Fruit fly (Drosophila melanogaster) whole organism, prepupa: Measurements from ENCODE around the gene pyd.

Source experiments
- Blimp-1 ChIP-seq: fragments of 200-800 bp; sonication (Bioruptor generic); optimal IDR thresholded peaks from 3 replicates; lab custom pipeline; 2017; ENCODE audit warnings: missing biosample characterization, missing genetic modification characterization, mild to moderate bottlenecking, moderate library complexity, missing genetic modification reagents
- CG10631 ChIP-seq: fragments of 200-800 bp; sonication (Bioruptor generic); optimal IDR thresholded peaks from 2 replicates; lab custom pipeline; 2016; ENCODE audit warnings: missing biosample characterization, missing genetic modification characterization
- CG10669 ChIP-seq: fragments of 200-800 bp; sonication (Bioruptor generic); optimal IDR thresholded peaks from 3 replicates; lab custom pipeline; 2018; ENCODE audit warnings: missing biosample characterization, mild to moderate bottlenecking, missing genetic modification characterization, moderate library complexity
- CG11762 ChIP-seq: fragments of 200-800 bp; sonication (Bioruptor generic); optimal IDR thresholded peaks from 3 replicates; lab custom pipeline; 2016; ENCODE audit warnings: missing biosample characterization, missing genetic modification characterization; ENCODE audit not compliant: insufficient read depth
- CG15336 ChIP-seq: fragments of 200-800 bp; sonication (Bioruptor generic); IDR thresholded peaks from 2 replicates; pipeline ENCODE4 v1.3.6; 2022; ENCODE audit warnings: missing biosample characterization, missing genetic modification characterization
- CG16779 ChIP-seq: fragments of 200-800 bp; sonication (Bioruptor generic); optimal IDR thresholded peaks from 3 replicates; lab custom pipeline; 2017; ENCODE audit warnings: missing biosample characterization, mild to moderate bottlenecking, missing genetic modification characterization
- CG31627 ChIP-seq: fragments of 200-800 bp; sonication (Bioruptor generic); optimal IDR thresholded peaks from 3 replicates; lab custom pipeline; 2016; ENCODE audit warnings: missing biosample characterization, missing genetic modification characterization
- CG32006 ChIP-seq: fragments of 200-800 bp; sonication (Bioruptor generic); optimal IDR thresholded peaks from 3 replicates; lab custom pipeline; 2017; ENCODE audit warnings: missing biosample characterization, mild to moderate bottlenecking, missing genetic modification characterization
- CG34406 ChIP-seq: fragments of 200-800 bp; sonication (Bioruptor generic); optimal IDR thresholded peaks from 3 replicates; lab custom pipeline; 2016; ENCODE audit warnings: missing biosample characterization, missing genetic modification characterization
- CG3919 ChIP-seq: fragments of 200-800 bp; sonication (Bioruptor generic); optimal IDR thresholded peaks from 3 replicates; lab custom pipeline; 2016; ENCODE audit warnings: missing biosample characterization, missing genetic modification characterization
- CG6276 ChIP-seq: fragments of 200-800 bp; sonication (Bioruptor generic); optimal IDR thresholded peaks from 2 replicates; lab custom pipeline; 2017; ENCODE audit warnings: missing biosample characterization, mild to moderate bottlenecking, missing genetic modification characterization
- CG6808 ChIP-seq: fragments of 200-800 bp; sonication (Bioruptor generic); optimal IDR thresholded peaks from 3 replicates; lab custom pipeline; 2017; ENCODE audit warnings: missing biosample characterization, missing genetic modification characterization, mild to moderate bottlenecking, moderate library complexity, missing genetic modification reagents
- CG7368 ChIP-seq: fragments of 200-800 bp; sonication (Bioruptor generic); optimal IDR thresholded peaks from 3 replicates; lab custom pipeline; 2016; ENCODE audit warnings: missing biosample characterization, missing genetic modification characterization
- CG8119 ChIP-seq: fragments of 200-800 bp; sonication (Bioruptor generic); IDR thresholded peaks from 3 replicates; pipeline ENCODE4 v1.3.6; 2022; ENCODE audit warnings: missing biosample characterization, missing genetic modification characterization
- CG8319 ChIP-seq: fragments of 200-800 bp; sonication (Bioruptor generic); optimal IDR thresholded peaks from 3 replicates; lab custom pipeline; 2016; ENCODE audit warnings: missing biosample characterization, missing genetic modification characterization
- CG9139 ChIP-seq: fragments of 200-800 bp; sonication (Bioruptor generic); optimal IDR thresholded peaks from 3 replicates; lab custom pipeline; 2017; ENCODE audit warnings: missing biosample characterization, mild to moderate bottlenecking, missing genetic modification characterization
- Eip78C ChIP-seq: fragments of 200-800 bp; sonication (Bioruptor generic); peaks from one replicate; lab custom pipeline; 2016; ENCODE audit warnings: missing biosample characterization, missing genetic modification characterization
- Ets21C ChIP-seq: fragments of 200-800 bp; sonication (Bioruptor generic); optimal IDR thresholded peaks from 3 replicates; lab custom pipeline; 2016; ENCODE audit warnings: missing biosample characterization, missing genetic modification characterization
- Ets96B ChIP-seq: fragments of 200-800 bp; optimal IDR thresholded peaks from 2 replicates; lab custom pipeline; 2019; ENCODE audit warnings: missing biosample characterization, mild to moderate bottlenecking, missing genetic modification characterization, moderate library complexity
- Gug ChIP-seq: fragments of 200-800 bp; sonication (Bioruptor generic); IDR thresholded peaks from 2 replicates; pipeline ENCODE4 v1.3.6; 2022; ENCODE audit warnings: missing biosample characterization, missing genetic modification characterization
- Hr39 ChIP-seq: fragments of 200-800 bp; sonication (Bioruptor generic); optimal IDR thresholded peaks from 2 replicates; lab custom pipeline; 2016; ENCODE audit warnings: missing biosample characterization, missing genetic modification characterization
- Met ChIP-seq: fragments of 200-800 bp; sonication (Bioruptor generic); optimal IDR thresholded peaks from 3 replicates; lab custom pipeline; 2016; ENCODE audit warnings: missing biosample characterization, missing genetic modification characterization
- OdsH ChIP-seq: fragments of 200-800 bp; sonication (Bioruptor generic); optimal IDR thresholded peaks from 3 replicates; lab custom pipeline; 2016; ENCODE audit warnings: missing biosample characterization, missing genetic modification characterization
- Smox ChIP-seq: fragments of 200-800 bp; sonication (Bioruptor generic); optimal IDR thresholded peaks from 3 replicates; lab custom pipeline; 2016; ENCODE audit warnings: missing biosample characterization, missing genetic modification characterization
- Sox14 ChIP-seq: fragments of 200-800 bp; sonication (Bioruptor generic); optimal IDR thresholded peaks from 3 replicates; lab custom pipeline; 2016; ENCODE audit warnings: missing biosample characterization, missing genetic modification characterization
- Sox15 ChIP-seq: fragments of 200-800 bp; sonication (Bioruptor generic); optimal IDR thresholded peaks from 3 replicates; lab custom pipeline; 2016; ENCODE audit warnings: missing biosample characterization, missing genetic modification characterization
- acj6 ChIP-seq: fragments of 200-800 bp; sonication (Bioruptor generic); optimal IDR thresholded peaks from 3 replicates; lab custom pipeline; 2016; ENCODE audit warnings: missing biosample characterization, missing genetic modification characterization
- cyc ChIP-seq: fragments of 200-800 bp; sonication (Bioruptor generic); optimal IDR thresholded peaks from 3 replicates; lab custom pipeline; 2016; ENCODE audit warnings: missing biosample characterization, missing genetic modification characterization
- dac ChIP-seq: fragments of 200-800 bp; sonication (Bioruptor generic); optimal IDR thresholded peaks from 2 replicates; lab custom pipeline; 2017; ENCODE audit warnings: missing biosample characterization, mild to moderate bottlenecking, missing genetic modification characterization
- eg ChIP-seq: fragments of 200-800 bp; sonication (Bioruptor generic); IDR thresholded peaks from 3 replicates; pipeline ENCODE4 v1.3.6; 2022; ENCODE audit warnings: missing biosample characterization, missing genetic modification characterization
- esn ChIP-seq: fragments of 200-800 bp; sonication (Bioruptor generic); optimal IDR thresholded peaks from 2 replicates; lab custom pipeline; 2016; ENCODE audit warnings: missing biosample characterization, mild to moderate bottlenecking, missing genetic modification characterization, moderate library complexity
- fkh ChIP-seq: fragments of 200-800 bp; sonication (Bioruptor generic); optimal IDR thresholded peaks from 3 replicates; lab custom pipeline; 2017; ENCODE audit warnings: missing biosample characterization, mild to moderate bottlenecking, missing genetic modification characterization, moderate library complexity
- lz ChIP-seq: fragments of 200-800 bp; sonication (Bioruptor generic); optimal IDR thresholded peaks from 3 replicates; lab custom pipeline; 2016; ENCODE audit warnings: missing biosample characterization, missing genetic modification characterization
- net ChIP-seq: fragments of 200-800 bp; sonication (Bioruptor generic); optimal IDR thresholded peaks from 3 replicates; lab custom pipeline; 2016; ENCODE audit warnings: missing biosample characterization, missing genetic modification characterization
- spab ChIP-seq: fragments of 200-800 bp; sonication (Bioruptor generic); optimal IDR thresholded peaks from 2 replicates; lab custom pipeline; 2017; ENCODE audit warnings: missing biosample characterization, mild to moderate bottlenecking, missing genetic modification characterization, missing genetic modification reagents
- ss ChIP-seq, 2 experiments: fragments of 200-800 bp; sonication (Bioruptor generic); optimal IDR thresholded peaks; 2 replicates in 1 of 2; 3 replicates in 1 of 2; lab custom pipeline; 2017 to 2018; ENCODE audit warnings: mild to moderate bottlenecking in 2 of 2, missing biosample characterization in 2 of 2, missing genetic modification characterization in 2 of 2, moderate library complexity in 1 of 2
- svp ChIP-seq: fragments of 200-800 bp; sonication (Bioruptor generic); peaks from one replicate; lab custom pipeline; 2016; ENCODE audit warnings: missing biosample characterization, missing genetic modification characterization
- topi ChIP-seq: fragments of 200-800 bp; sonication (Bioruptor generic); optimal IDR thresholded peaks from 3 replicates; lab custom pipeline; 2016; ENCODE audit warnings: missing biosample characterization, missing genetic modification characterization

pyd gene

DNA sequence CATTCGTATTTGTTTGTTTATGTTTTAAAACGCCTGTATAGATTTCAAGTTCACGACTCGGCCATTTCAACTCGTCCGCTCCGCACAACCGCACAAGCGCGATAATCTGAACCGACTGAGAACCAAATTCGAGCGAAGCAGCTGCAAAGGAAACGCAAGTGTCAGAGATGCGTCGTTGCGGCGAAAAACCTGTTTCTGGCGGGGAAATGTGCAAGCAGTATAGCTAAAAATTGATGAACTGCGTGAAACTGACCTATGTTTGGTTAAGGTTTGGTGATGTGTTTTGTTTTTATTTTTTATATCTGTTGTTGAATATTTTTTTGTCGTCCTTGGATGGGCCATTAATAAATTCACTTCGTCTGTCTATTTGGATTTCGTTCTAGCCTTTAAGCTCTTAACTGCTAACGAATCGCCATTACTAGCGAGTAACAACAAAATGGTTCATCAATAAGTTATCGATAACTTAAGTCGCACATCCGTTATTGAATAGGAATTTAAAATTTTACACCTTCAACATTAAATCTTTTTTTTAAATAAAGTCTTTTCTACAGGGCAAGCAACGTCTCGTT lies at the start of gene pyd (continued):
- peak; percentile 54 for TF ChIP-seq CG3919 (GFP tag; lab: Kevin White, UChicago)
- peak; percentile 48 for TF ChIP-seq Sox14 (GFP tag; lab: Kevin White, UChicago)
- TF ChIP-seq CG7368 (GFP tag; lab: Kevin White, UChicago): no peak
- peak; percentile 18 for TF ChIP-seq Blimp-1 (GFP tag; lab: Kevin White, UChicago)
- peak; percentile 24 for TF ChIP-seq spab
- peak; percentile 19 for TF ChIP-seq topi (GFP tag; lab: Kevin White, UChicago)
- TF ChIP-seq CG15336 (GFP tag; lab: Robert Waterston, UW): peak; percentile 35; the same call in 1 of the 2 replicates
- peak; percentile 36 for TF ChIP-seq acj6 (GFP tag; lab: Kevin White, UChicago)
- peak; percentile 90 for TF ChIP-seq Eip78C

- TF ChIP-seq eg (GFP tag; lab: Robert Waterston, UW): peak; percentile 58; the same call in 2 of the 3 replicates
- peak; percentile 20 for TF ChIP-seq CG6276 (GFP tag; lab: Kevin White, UChicago)
- no peak for TF ChIP-seq CG34406 (GFP tag; lab: Kevin White, UChicago)
- peak in 1 of 2 experiments; percentile 40 for TF ChIP-seq ss (GFP tag; optimal IDR thresholded peaks at IDR 0.05; lab: Kevin White, UChicago)
- peak; percentile 34 for TF ChIP-seq CG16779 (tag; lab: Kevin White, UChicago)
- TF ChIP-seq Gug (GFP tag; lab: Robert Waterston, UW): no peak
- peak; percentile 43 for TF ChIP-seq Eip78C
Observed at dm6 chr3R:8980776-8981165, 49.1 kb upstream of the pyd start, which contains the start of gene CAHbeta. Gene CAHbeta (plus strand): TSS chr3R:8980860.

DNA sequence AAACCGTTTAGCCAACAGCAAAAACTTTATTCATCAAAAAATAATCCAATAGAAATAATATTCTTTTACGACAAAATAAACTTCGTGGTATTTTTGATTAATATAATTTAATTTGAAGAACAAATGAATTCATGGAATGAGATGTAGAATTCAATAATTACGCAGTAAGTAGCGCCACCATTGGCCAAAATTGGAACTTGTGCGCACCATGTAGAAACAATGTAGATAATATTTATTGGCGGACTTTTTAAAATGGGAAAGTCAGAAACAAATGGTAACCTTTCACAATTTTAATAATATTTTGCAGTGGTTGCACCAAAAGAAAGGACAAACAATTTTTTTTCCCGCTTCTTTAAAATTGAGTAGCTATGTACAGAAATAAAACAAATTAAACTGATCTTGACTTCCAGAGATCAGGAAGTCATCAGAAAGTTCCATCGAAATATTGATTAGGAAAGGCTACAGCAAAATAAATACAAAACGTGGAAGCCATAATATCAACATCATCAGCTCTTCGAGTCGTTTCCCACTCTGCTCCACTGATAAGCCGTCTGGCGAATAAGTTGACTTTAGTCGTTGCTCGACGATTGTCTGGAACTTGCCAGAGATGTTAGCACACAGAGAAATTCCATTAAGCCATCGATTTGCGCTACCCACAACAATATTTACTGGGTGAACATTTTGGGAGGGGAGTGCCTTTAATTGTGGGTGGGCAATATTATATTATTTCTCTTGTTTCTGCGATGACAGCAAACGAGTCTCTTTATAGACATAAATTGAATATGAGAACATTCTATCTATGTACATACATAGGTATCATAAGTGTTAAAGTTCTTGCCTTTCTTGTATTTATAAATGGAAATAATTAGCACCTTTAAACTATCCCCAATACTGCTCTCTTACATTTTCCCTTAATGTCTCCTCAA lies 48.4 kb upstream of the pyd start:
- peak; percentile 26 for TF ChIP-seq Ets21C
- peak; percentile 33 for TF ChIP-seq Eip78C
- peak; percentile 38; the same call in 2 of the 3 replicates for TF ChIP-seq CG8119 (GFP tag; lab: Robert Waterston, UW)
- TF ChIP-seq CG32006 (GFP tag; lab: Kevin White, UChicago): no peak
- no peak for TF ChIP-seq net (GFP tag; lab: Kevin White, UChicago)
- peak; percentile 49 for TF ChIP-seq CG6808 (GFP tag; lab: Kevin White, UChicago)
- peak; percentile 30 for TF ChIP-seq dac (GFP tag; lab: Kevin White, UChicago)
- no peak for TF ChIP-seq CG10669
- no peak for TF ChIP-seq CG3919 (GFP tag; lab: Kevin White, UChicago)
- TF ChIP-seq Smox: peak; percentile 9
- peak; percentile 9 for TF ChIP-seq Met (GFP tag; lab: Kevin White, UChicago)
- peak; percentile 11 to 59 for TF ChIP-seq ss (GFP tag; optimal IDR thresholded peaks at IDR 0.05; lab: Kevin White, UChicago)
- TF ChIP-seq OdsH: peak; percentile 8
- TF ChIP-seq lz (GFP tag; lab: Kevin White, UChicago): no peak
- TF ChIP-seq CG10631: no peak
- peak; percentile 76 for TF ChIP-seq fkh
- TF ChIP-seq svp (GFP tag; lab: Kevin White, UChicago): peak; percentile 85
- no peak for TF ChIP-seq Ets96B
- peak; percentile 15 for TF ChIP-seq Hr39
- peak; percentile 61 for TF ChIP-seq CG15336 (GFP tag; lab: Robert Waterston, UW)
- peak; percentile 11 for TF ChIP-seq cyc
- peak; percentile 38 for TF ChIP-seq CG31627
- peak; percentile 16 for TF ChIP-seq esn (GFP tag; lab: Kevin White, UChicago)
- peak; percentile 14 for TF ChIP-seq CG9139 (GFP tag; lab: Kevin White, UChicago)
- TF ChIP-seq CG6276 (GFP tag; lab: Kevin White, UChicago): peak; percentile 27
- TF ChIP-seq CG8319 (GFP tag; lab: Kevin White, UChicago): peak; percentile 64
- no peak for TF ChIP-seq CG11762 (GFP tag; lab: Kevin White, UChicago)
- TF ChIP-seq Sox15 (GFP tag; lab: Kevin White, UChicago): no peak
- TF ChIP-seq, all 60 proteins: peak for 19
